Fruit fly (Drosophila melanogaster): ENCODE data around the gene CG32024.

Gene CG32024

DNA sequence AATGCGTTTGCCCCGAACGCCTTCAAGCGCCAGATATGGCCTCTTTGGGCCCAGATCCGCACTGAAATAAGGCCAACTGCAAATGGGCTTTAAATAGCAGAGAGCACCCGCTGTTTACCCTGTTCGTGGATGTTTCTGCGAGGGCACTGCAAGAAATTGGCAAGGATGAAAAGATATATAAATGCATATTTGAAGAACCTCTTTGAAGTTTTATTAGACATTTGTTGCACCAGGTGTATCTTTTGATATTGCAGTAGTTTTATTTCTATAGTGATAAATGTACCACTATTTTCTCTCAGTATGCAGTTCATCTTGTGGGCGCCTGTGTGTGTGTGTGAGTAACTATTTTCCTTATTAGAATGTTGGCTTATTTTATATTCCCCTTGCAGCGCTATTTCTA lies 6.1 kb downstream of the CG32024 start (continued):
- TF ChIP-seq CG3407 (GFP tag; optimal IDR thresholded peaks at IDR 0.05) = no peak
- TF ChIP-seq nom (GFP tag; optimal IDR thresholded peaks at IDR 0.05) = no peak
- peak; percentile 48; the same call in 1 of the 2 replicates for TF ChIP-seq stc (GFP tag; IDR thresholded peaks at IDR 0.05)
- TF ChIP-seq CG11093 (GFP tag; IDR thresholded peaks at IDR 0.05) = peak; percentile 57; the same call in 1 of the 3 replicates
- TF ChIP-seq Six4 (GFP tag; optimal IDR thresholded peaks at IDR 0.05) = no peak
- peak; percentile 73 for TF ChIP-seq dysf (GFP tag; IDR thresholded peaks at IDR 0.05)
- no peak for TF ChIP-seq sens-2 (GFP tag; IDR thresholded peaks at IDR 0.05)
- no peak for TF ChIP-seq CG13624 (GFP tag; optimal IDR thresholded peaks at IDR 0.05)
- TF ChIP-seq Blimp-1 (GFP tag; optimal IDR thresholded peaks at IDR 0.05) = peak; percentile 42
- TF ChIP-seq CG8478 (optimal IDR thresholded peaks at IDR 0.05) = no peak
- TF ChIP-seq CG10462 (GFP tag; optimal IDR thresholded peaks at IDR 0.05) = no peak
- TF ChIP-seq HHEX (GFP tag; optimal IDR thresholded peaks at IDR 0.05) = no peak
- TF ChIP-seq Mad (GFP tag; optimal IDR thresholded peaks at IDR 0.05) = no peak
- TF ChIP-seq ac (GFP tag; optimal IDR thresholded peaks at IDR 0.05) = no peak
- TF ChIP-seq CG6791 (GFP tag; IDR thresholded peaks at IDR 0.05; ENCODE audit: partially characterized antibody) = no peak
- TF ChIP-seq ERR (GFP tag; optimal IDR thresholded peaks at IDR 0.05) = no peak
- no peak; the same call in 2 of the 3 replicates for TF ChIP-seq sr (GFP tag; IDR thresholded peaks at IDR 0.05)
- TF ChIP-seq hth (optimal IDR thresholded peaks at IDR 0.05) = no peak
- TF ChIP-seq schlank (tag; optimal IDR thresholded peaks at IDR 0.05) = no peak
- no peak for TF ChIP-seq CG33557 (GFP tag; optimal IDR thresholded peaks at IDR 0.05)
- no peak for TF ChIP-seq jumu (GFP tag; optimal IDR thresholded peaks at IDR 0.05)
- peak; percentile 36 for TF ChIP-seq Sox102F (GFP tag; optimal IDR thresholded peaks at IDR 0.05)
- no peak for TF ChIP-seq bab2 (GFP tag; optimal IDR thresholded peaks at IDR 0.05)
- peak; percentile 13 for TF ChIP-seq CG17359 (tag; optimal IDR thresholded peaks at IDR 0.05)
- TF ChIP-seq Hmr (GFP tag; optimal IDR thresholded peaks at IDR 0.05) = no peak
- no peak for TF ChIP-seq CG17612 (GFP tag; IDR thresholded peaks at IDR 0.05)
- TF ChIP-seq CG10147 (GFP tag; optimal IDR thresholded peaks at IDR 0.05) = no peak
- no peak for TF ChIP-seq Poxn (GFP tag; IDR thresholded peaks at IDR 0.05)
- no peak for TF ChIP-seq chinmo (GFP tag; IDR thresholded peaks at IDR 0.05; ENCODE audit: partially characterized antibody)
- peak; percentile 31; the same call in 1 of the 2 replicates for TF ChIP-seq MBD-R2 (GFP tag; IDR thresholded peaks at IDR 0.05)
- TF ChIP-seq disco-r (GFP tag; optimal IDR thresholded peaks at IDR 0.05) = no peak
- TF ChIP-seq CG9727 (GFP tag; optimal IDR thresholded peaks at IDR 0.05) = peak; percentile 20
- TF ChIP-seq HLH54F (GFP tag; optimal IDR thresholded peaks at IDR 0.05) = no peak
- no peak for TF ChIP-seq CG8281 (tag; optimal IDR thresholded peaks at IDR 0.05)
- TF ChIP-seq CG34422 (GFP tag; IDR thresholded peaks at IDR 0.05) = peak; percentile 53; the same call in 2 of the 3 replicates
- no peak for TF ChIP-seq Hey (tag; optimal IDR thresholded peaks at IDR 0.05)
- TF ChIP-seq CG12219 (GFP tag; optimal IDR thresholded peaks at IDR 0.05) = no peak
- TF ChIP-seq kah (GFP tag; optimal IDR thresholded peaks at IDR 0.05) = no peak
- peak; percentile 71 for TF ChIP-seq tgo (GFP tag; IDR thresholded peaks at IDR 0.05)
- TF ChIP-seq Vsx1 (GFP tag; optimal IDR thresholded peaks at IDR 0.05) = no peak
- TF ChIP-seq Mrtf (GFP tag; IDR thresholded peaks at IDR 0.05) = peak; percentile 54; the same call in 1 of the 3 replicates
- TF ChIP-seq bowl (GFP tag; IDR thresholded peaks at IDR 0.05) = no peak
- TF ChIP-seq lab (GFP tag; optimal IDR thresholded peaks at IDR 0.05) = peak; percentile 33
- no peak for TF ChIP-seq scrt (GFP tag; optimal IDR thresholded peaks at IDR 0.05)
- no peak for TF ChIP-seq CG3995 (GFP tag; optimal IDR thresholded peaks at IDR 0.05)
- no peak for TF ChIP-seq sima (GFP tag; optimal IDR thresholded peaks at IDR 0.05)
- TF ChIP-seq sisA (GFP tag; IDR thresholded peaks at IDR 0.05) = peak; percentile 81
- no peak for TF ChIP-seq CG34224 (GFP tag; IDR thresholded peaks at IDR 0.05; ENCODE audit: partially characterized antibody)
- no peak for TF ChIP-seq run (tag; optimal IDR thresholded peaks at IDR 0.05)
- no peak for TF ChIP-seq CG1647 (GFP tag; optimal IDR thresholded peaks at IDR 0.05)
- TF ChIP-seq CG11695 (GFP tag; IDR thresholded peaks at IDR 0.05) = peak; percentile 39; the same call in 1 of the 3 replicates
- TF ChIP-seq pros (GFP tag; optimal IDR thresholded peaks at IDR 0.05) = no peak

All from whole organism, embryonic.